Fruit fly (Drosophila melanogaster) whole organism, embryonic: Measurements from ENCODE around the gene CG2841.

Experiments
- CG11504 ChIP-seq: fragments of 200-800 bp; sonication (Bioruptor generic); optimal IDR thresholded peaks from 3 replicates; lab custom pipeline; 2019; ENCODE audit warnings: missing biosample characterization, mild to moderate bottlenecking, missing genetic modification characterization, moderate library complexity
- CG12769 ChIP-seq: fragments of 200-800 bp; sonication (Bioruptor generic); optimal IDR thresholded peaks from 2 replicates; lab custom pipeline; 2019; ENCODE audit warnings: missing biosample characterization, mild to moderate bottlenecking, missing genetic modification characterization, moderate library complexity
- CG13624 ChIP-seq: fragments of 200-800 bp; sonication (Bioruptor generic); optimal IDR thresholded peaks from 2 replicates; lab custom pipeline; 2016; ENCODE audit warnings: missing biosample characterization, missing genetic modification characterization
- CG13894 ChIP-seq: fragments of 200-800 bp; sonication (Bioruptor generic); optimal IDR thresholded peaks from 3 replicates; lab custom pipeline; 2018; ENCODE audit warnings: missing biosample characterization, mild to moderate bottlenecking, missing genetic modification characterization, moderate library complexity
- CG1529 ChIP-seq: fragments of 200-800 bp; sonication (Bioruptor generic); optimal IDR thresholded peaks from 3 replicates; lab custom pipeline; 2018; ENCODE audit warnings: missing biosample characterization, missing genetic modification characterization
- CG15479 ChIP-seq: fragments of 200-800 bp; sonication (Bioruptor generic); optimal IDR thresholded peaks from 3 replicates; lab custom pipeline; 2019; ENCODE audit warnings: missing biosample characterization, mild to moderate bottlenecking, missing genetic modification characterization, moderate library complexity
- CG1603 ChIP-seq: fragments of 200-800 bp; sonication (Bioruptor generic); optimal IDR thresholded peaks from 2 replicates; lab custom pipeline; 2019; ENCODE audit warnings: missing biosample characterization, mild to moderate bottlenecking, missing genetic modification characterization, moderate library complexity
- CG1647 ChIP-seq: fragments of 200-800 bp; sonication (Bioruptor generic); optimal IDR thresholded peaks from 3 replicates; lab custom pipeline; 2016; ENCODE audit warnings: missing biosample characterization, missing genetic modification characterization
- CG16813 ChIP-seq: fragments of 200-800 bp; sonication (Bioruptor generic); IDR thresholded peaks from 3 replicates; pipeline ENCODE4 v1.3.6; 2022; ENCODE audit warnings: missing biosample characterization, missing genetic modification characterization; ENCODE audit not compliant: partially characterized antibody
- CG17186 ChIP-seq: fragments of 200-800 bp; sonication (Bioruptor generic); optimal IDR thresholded peaks from 3 replicates; lab custom pipeline; 2017; ENCODE audit warnings: missing biosample characterization, missing genetic modification reagents, missing genetic modification characterization
- CG17912 ChIP-seq: fragments of 200-800 bp; sonication (Bioruptor generic); optimal IDR thresholded peaks from 2 replicates; lab custom pipeline; 2018; ENCODE audit warnings: missing biosample characterization, mild to moderate bottlenecking, missing genetic modification characterization
- CG2116 ChIP-seq: fragments of 200-800 bp; sonication (Bioruptor generic); optimal IDR thresholded peaks from 3 replicates; lab custom pipeline; 2018; ENCODE audit warnings: missing biosample characterization, mild to moderate bottlenecking, missing genetic modification characterization
- CG30431 ChIP-seq: fragments of 200-800 bp; sonication (Bioruptor generic); optimal IDR thresholded peaks from 2 replicates; lab custom pipeline; 2017; ENCODE audit warnings: missing biosample characterization, missing genetic modification characterization
- CG34376 ChIP-seq: fragments of 200-800 bp; sonication (Bioruptor generic); optimal IDR thresholded peaks from 2 replicates; lab custom pipeline; 2018; ENCODE audit warnings: missing biosample characterization, mild to moderate bottlenecking, missing genetic modification characterization
- CG4360 ChIP-seq: fragments of 200-800 bp; sonication (Bioruptor generic); IDR thresholded peaks from 2 replicates; pipeline ENCODE4 v1.3.6; 2022; ENCODE audit warnings: missing biosample characterization, missing genetic modification characterization
- CG4820 ChIP-seq: fragments of 200-800 bp; sonication (Bioruptor generic); optimal IDR thresholded peaks from 3 replicates; lab custom pipeline; 2016; ENCODE audit warnings: missing biosample characterization, missing genetic modification characterization
- CG5953 ChIP-seq: fragments of 200-800 bp; sonication (Bioruptor generic); IDR thresholded peaks from 2 replicates; pipeline ENCODE4 v1.3.6; 2022; ENCODE audit warnings: missing biosample characterization, missing genetic modification characterization
- CG8089 ChIP-seq: fragments of 200-800 bp; sonication (Bioruptor generic); optimal IDR thresholded peaks from 3 replicates; lab custom pipeline; 2016; ENCODE audit warnings: missing biosample characterization, missing genetic modification characterization
- CG8359 ChIP-seq: fragments of 200-800 bp; sonication (Bioruptor generic); optimal IDR thresholded peaks from 2 replicates; lab custom pipeline; 2017; ENCODE audit warnings: missing biosample characterization, mild to moderate bottlenecking, missing genetic modification characterization, borderline replicate concordance
- CG9727 ChIP-seq: fragments of 200-800 bp; sonication (Bioruptor generic); optimal IDR thresholded peaks from 3 replicates; lab custom pipeline; 2017; ENCODE audit warnings: missing biosample characterization, mild to moderate bottlenecking, missing genetic modification characterization
- CkIIα-i1 ChIP-seq: fragments of 200-800 bp; sonication (Bioruptor generic); IDR thresholded peaks from 2 replicates; pipeline ENCODE4 v1.3.6; 2022; ENCODE audit warnings: missing biosample characterization, missing genetic modification characterization
- Dbx ChIP-seq: fragments of 200-800 bp; sonication (Bioruptor generic); IDR thresholded peaks from 3 replicates; pipeline ENCODE4 v1.3.6; 2022; ENCODE audit warnings: missing biosample characterization, missing genetic modification characterization
- Ets97D ChIP-seq: fragments of 200-800 bp; sonication (Bioruptor generic); optimal IDR thresholded peaks from 3 replicates; lab custom pipeline; 2016; ENCODE audit warnings: missing biosample characterization, missing genetic modification characterization
- Gsc ChIP-seq: fragments of 200-800 bp; sonication (Bioruptor generic); IDR thresholded peaks from 2 replicates; pipeline ENCODE4 v1.3.6; 2022; ENCODE audit warnings: missing biosample characterization, missing genetic modification characterization
- Mes4 ChIP-seq: fragments of 200-800 bp; sonication (Bioruptor generic); optimal IDR thresholded peaks from 2 replicates; lab custom pipeline; 2016; ENCODE audit warnings: missing biosample characterization, missing genetic modification characterization
- NC2β ChIP-seq: fragments of 200-800 bp; sonication (Bioruptor generic); optimal IDR thresholded peaks from 2 replicates; lab custom pipeline; 2016; ENCODE audit warnings: missing biosample characterization, missing genetic modification characterization
- NFAT ChIP-seq: fragments of 200-800 bp; sonication (Bioruptor generic); IDR thresholded peaks from 2 replicates; pipeline ENCODE4 v1.3.6; 2022; ENCODE audit warnings: missing biosample characterization, missing genetic modification characterization
- Oaz ChIP-seq: fragments of 200-800 bp; sonication (Bioruptor generic); IDR thresholded peaks from 2 replicates; pipeline ENCODE4 v1.3.6; 2022; ENCODE audit warnings: missing biosample characterization, missing genetic modification characterization
- Sox100B ChIP-seq: fragments of 200-800 bp; sonication (Bioruptor generic); optimal IDR thresholded peaks from 3 replicates; lab custom pipeline; 2018; ENCODE audit warnings: missing biosample characterization, mild to moderate bottlenecking, missing genetic modification characterization
- Sox102F ChIP-seq: fragments of 200-800 bp; sonication (Bioruptor generic); optimal IDR thresholded peaks from 2 replicates; lab custom pipeline; 2018; ENCODE audit warnings: missing biosample characterization, mild to moderate bottlenecking, missing genetic modification characterization, moderate library complexity
- Spps ChIP-seq: fragments of 200-800 bp; sonication (Bioruptor generic); optimal IDR thresholded peaks from 2 replicates; lab custom pipeline; 2018; ENCODE audit warnings: missing biosample characterization, mild to moderate bottlenecking, missing genetic modification characterization
- Trl ChIP-seq, 3 experiments: fragments of >200 bp in 2 of 3; fragments of 200-800 bp in 1 of 3; sonication (Bioruptor generic) in 1 of 3; optimal IDR thresholded peaks; 2 replicates in 1 of 3; 3 replicates in 2 of 3; lab custom pipeline; 2016 to 2017; ENCODE audit warnings: missing biosample characterization in 1 of 3, missing genetic modification characterization in 1 of 3
- Xbp1 ChIP-seq: fragments of 200-800 bp; sonication (Bioruptor generic); optimal IDR thresholded peaks from 3 replicates; lab custom pipeline; 2016; ENCODE audit warnings: missing biosample characterization, mild to moderate bottlenecking, missing genetic modification characterization
- YL-1 ChIP-seq: fragments of 200-800 bp; sonication (Bioruptor generic); optimal IDR thresholded peaks from 3 replicates; lab custom pipeline; 2017; ENCODE audit warnings: missing biosample characterization, mild to moderate bottlenecking, missing genetic modification characterization
- dati ChIP-seq: fragments of 200-800 bp; sonication (Bioruptor generic); IDR thresholded peaks from 2 replicates; pipeline ENCODE4 v1.3.6; 2022; ENCODE audit warnings: missing biosample characterization, missing genetic modification characterization
- fd96Cb ChIP-seq: fragments of 200-800 bp; sonication (Bioruptor generic); optimal IDR thresholded peaks from 2 replicates; lab custom pipeline; 2018; ENCODE audit warnings: missing biosample characterization, mild to moderate bottlenecking, missing genetic modification characterization, moderate library complexity
- grau ChIP-seq: fragments of 200-800 bp; optimal IDR thresholded peaks from 3 replicates; lab custom pipeline; 2019; ENCODE audit warnings: missing biosample characterization, mild to moderate bottlenecking, missing genetic modification characterization, moderate library complexity
- her ChIP-seq: fragments of 200-800 bp; sonication (Bioruptor generic); optimal IDR thresholded peaks from 2 replicates; lab custom pipeline; 2016; ENCODE audit warnings: missing biosample characterization, missing genetic modification characterization
- klu ChIP-seq: fragments of 200-800 bp; sonication (Bioruptor generic); IDR thresholded peaks from 2 replicates; pipeline ENCODE4 v1.3.6; 2022; ENCODE audit warnings: missing biosample characterization, missing genetic modification characterization
- lab ChIP-seq: fragments of 200-800 bp; sonication (Bioruptor generic); optimal IDR thresholded peaks from 3 replicates; lab custom pipeline; 2017; ENCODE audit warnings: missing biosample characterization, missing genetic modification characterization, mild to moderate bottlenecking, moderate library complexity, missing genetic modification reagents
- lov ChIP-seq, 2 experiments: fragments of 200-800 bp in 1 of 2; fragments of >200 bp in 1 of 2; sonication (Bioruptor generic) in 1 of 2; IDR thresholded peaks in 1 of 2; optimal IDR thresholded peaks in 1 of 2; 2 replicates in 1 of 2; 3 replicates in 1 of 2; pipeline versions ENCODE4 v1.3.6 to Lab custom; 2017 to 2022; ENCODE audit warnings: missing biosample characterization in 1 of 2, missing genetic modification characterization in 1 of 2
- nau ChIP-seq: fragments of 200-800 bp; sonication (Bioruptor generic); optimal IDR thresholded peaks from 3 replicates; lab custom pipeline; 2017; ENCODE audit warnings: missing biosample characterization, mild to moderate bottlenecking, missing genetic modification characterization, missing genetic modification reagents
- odd ChIP-seq: fragments of 200-800 bp; sonication (Bioruptor generic); optimal IDR thresholded peaks from 2 replicates; lab custom pipeline; 2017; ENCODE audit warnings: missing biosample characterization, mild to moderate bottlenecking, missing genetic modification characterization
- pb ChIP-seq: fragments of 200-800 bp; sonication (Bioruptor generic); optimal IDR thresholded peaks from 3 replicates; lab custom pipeline; 2016; ENCODE audit warnings: missing biosample characterization, missing genetic modification characterization
- prd ChIP-seq, 3 experiments: fragments of >200 bp in 2 of 3; fragments of 200-800 bp in 1 of 3; sonication (Bioruptor generic) in 1 of 3; optimal IDR thresholded peaks in 2 of 3; IDR thresholded peaks in 1 of 3; 2 replicates in 2 of 3; 3 replicates in 1 of 3; pipeline versions ENCODE4 v1.3.6 to Lab custom; 2017 to 2022; ENCODE audit warnings: missing biosample characterization in 1 of 3, missing genetic modification characterization in 1 of 3
- salm ChIP-seq: fragments of 200-800 bp; sonication (Bioruptor generic); optimal IDR thresholded peaks from 2 replicates; lab custom pipeline; 2018; ENCODE audit warnings: missing biosample characterization, mild to moderate bottlenecking, missing genetic modification characterization
- tup ChIP-seq: fragments of 200-800 bp; sonication (Bioruptor generic); optimal IDR thresholded peaks from 2 replicates; lab custom pipeline; 2016; ENCODE audit warnings: missing biosample characterization, mild to moderate bottlenecking, missing genetic modification characterization, moderate library complexity

The CG2841 gene

DNA sequence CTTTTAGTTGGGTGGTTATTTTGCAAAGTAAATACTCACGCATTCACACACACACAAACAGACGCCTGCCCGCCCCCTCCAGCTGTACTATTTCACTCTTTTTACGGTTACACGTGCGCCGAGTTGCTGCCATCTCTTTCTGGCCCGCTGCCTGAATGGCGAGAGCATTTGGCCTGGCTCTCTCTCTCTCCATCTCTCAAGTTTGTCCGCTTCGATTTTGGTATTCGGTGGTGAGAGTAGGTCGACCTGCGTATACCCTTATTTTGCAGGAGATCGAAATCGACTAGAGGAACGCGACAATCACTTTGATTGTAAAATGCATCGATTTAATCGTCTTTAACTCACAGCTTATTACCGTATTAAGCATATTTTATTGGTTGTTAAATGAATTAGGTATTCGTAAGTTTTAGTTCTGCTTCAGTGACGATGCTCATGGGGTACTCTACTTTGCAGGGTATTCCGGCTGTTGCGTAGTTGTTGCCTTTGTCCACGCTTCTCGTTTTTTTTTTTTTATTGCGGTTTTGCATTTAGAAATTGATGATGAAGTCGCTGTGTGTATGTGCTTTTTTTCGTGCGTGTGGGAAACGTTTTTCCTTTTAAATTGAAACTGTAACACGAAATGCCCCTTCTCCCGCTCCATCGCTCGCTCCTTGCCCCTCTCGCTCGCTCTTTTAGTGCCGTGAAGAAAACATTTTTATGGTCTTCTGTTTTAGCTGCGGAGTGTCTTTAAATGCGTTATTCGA is 62.2 kb downstream of the CG2841 start (continued):
- peak; percentile 90 for TF ChIP-seq Trl (optimal IDR thresholded peaks at IDR 0.05; lab: Kevin White, UChicago)
- peak; percentile 87 for TF ChIP-seq Trl (GFP tag; optimal IDR thresholded peaks at IDR 0.05; lab: Kevin White, UChicago)
- TF ChIP-seq CG13624 (GFP tag; lab: Kevin White, UChicago), result peak; percentile 95
- peak; percentile 82 for TF ChIP-seq CG30431 (GFP tag; lab: Kevin White, UChicago)
- TF ChIP-seq grau (tag; lab: Kevin White, UChicago), result peak; percentile 90
- peak; percentile 32 for TF ChIP-seq CG2116 (GFP tag; lab: Kevin White, UChicago)
- peak; percentile 82 for TF ChIP-seq CG4820 (GFP tag; lab: Kevin White, UChicago)
- TF ChIP-seq CG11504 (tag; lab: Kevin White, UChicago), result peak; percentile 88
- no peak for TF ChIP-seq CkIIα-i1 (GFP tag; lab: Robert Waterston, UW)
- peak; percentile 64 for TF ChIP-seq CG13894 (tag; lab: Kevin White, UChicago)
- TF ChIP-seq CG5953 (GFP tag; lab: Robert Waterston, UW), result peak; percentile 72
- peak; percentile 74 for TF ChIP-seq Oaz (GFP tag; lab: Robert Waterston, UW)
- TF ChIP-seq CG8359 (GFP tag; lab: Kevin White, UChicago), result peak; percentile 35
- peak; percentile 85 for TF ChIP-seq Dbx (GFP tag; lab: Robert Waterston, UW)
- TF ChIP-seq Sox100B (GFP tag; lab: Kevin White, UChicago), result peak; percentile 85
- peak; percentile 91 for TF ChIP-seq CG9727 (GFP tag; lab: Kevin White, UChicago)
- peak; percentile 87 for TF ChIP-seq CG34376 (GFP tag; lab: Kevin White, UChicago)
- TF ChIP-seq CG16813 (GFP tag; lab: Robert Waterston, UW), result no peak
- TF ChIP-seq tup (GFP tag; lab: Kevin White, UChicago), result peak; percentile 61
- TF ChIP-seq Spps, result peak; percentile 66
- peak; percentile 94 for TF ChIP-seq lab (GFP tag; lab: Kevin White, UChicago)
- TF ChIP-seq NFAT (GFP tag; lab: Robert Waterston, UW), result peak; percentile 44; the same call in 1 of the 2 replicates
- TF ChIP-seq dati (GFP tag; lab: Robert Waterston, UW), result 0 out of 2 replicates have a peak, but pooled peaks have one; percentile 48
- TF ChIP-seq pb, result peak; percentile 92
- peak; percentile 92 for TF ChIP-seq Mes4 (GFP tag; lab: Kevin White, UChicago)
- TF ChIP-seq fd96Cb (tag; lab: Kevin White, UChicago), result peak; percentile 82
- no peak for TF ChIP-seq lov (optimal IDR thresholded peaks at IDR 0.05; lab: Kevin White, UChicago)
- TF ChIP-seq lov (GFP tag; IDR thresholded peaks at IDR 0.05; lab: Robert Waterston, UW), result no peak
- no peak for TF ChIP-seq prd (optimal IDR thresholded peaks at IDR 0.05; lab: Kevin White, UChicago)
- TF ChIP-seq prd (GFP tag; IDR thresholded peaks at IDR 0.05; lab: Robert Waterston, UW), result peak; percentile 90
- peak; percentile 90 for TF ChIP-seq Xbp1
- TF ChIP-seq CG1603 (tag; lab: Kevin White, UChicago), result peak; percentile 94
- no peak for TF ChIP-seq CG4360 (GFP tag; lab: Robert Waterston, UW)
- TF ChIP-seq Sox102F (GFP tag; lab: Kevin White, UChicago), result peak; percentile 86
- TF ChIP-seq CG17186 (GFP tag; lab: Kevin White, UChicago), result peak; percentile 57
- peak; percentile 86 for TF ChIP-seq CG8089 (GFP tag; lab: Kevin White, UChicago)
- TF ChIP-seq odd (GFP tag; lab: Kevin White, UChicago), result peak; percentile 88
- peak; percentile 54; the same call in 1 of the 2 replicates for TF ChIP-seq Gsc (GFP tag; lab: Robert Waterston, UW)
- peak; percentile 82 for TF ChIP-seq CG15479
- TF ChIP-seq CG17912 (GFP tag; lab: Kevin White, UChicago), result no peak
- TF ChIP-seq CG12769 (tag; lab: Kevin White, UChicago), result peak; percentile 94
- TF ChIP-seq Ets97D, result peak; percentile 62
- TF ChIP-seq CG1647 (GFP tag; lab: Kevin White, UChicago), result peak; percentile 86
- TF ChIP-seq NC2β (GFP tag; lab: Kevin White, UChicago), result peak; percentile 83
- TF ChIP-seq klu (GFP tag; lab: Robert Waterston, UW), result peak; percentile 73
- peak; percentile 77 for TF ChIP-seq salm (tag; lab: Kevin White, UChicago)
- peak; percentile 47 for TF ChIP-seq YL-1 (GFP tag; lab: Kevin White, UChicago)
- TF ChIP-seq nau (GFP tag; lab: Kevin White, UChicago), result peak; percentile 73
- peak; percentile 91 for TF ChIP-seq her (GFP tag; lab: Kevin White, UChicago)
- TF ChIP-seq CG1529 (GFP tag; lab: Kevin White, UChicago), result peak; percentile 84
